Worm (Caenorhabditis elegans): ENCODE measurements around the gene C29A12.22.

DNA sequence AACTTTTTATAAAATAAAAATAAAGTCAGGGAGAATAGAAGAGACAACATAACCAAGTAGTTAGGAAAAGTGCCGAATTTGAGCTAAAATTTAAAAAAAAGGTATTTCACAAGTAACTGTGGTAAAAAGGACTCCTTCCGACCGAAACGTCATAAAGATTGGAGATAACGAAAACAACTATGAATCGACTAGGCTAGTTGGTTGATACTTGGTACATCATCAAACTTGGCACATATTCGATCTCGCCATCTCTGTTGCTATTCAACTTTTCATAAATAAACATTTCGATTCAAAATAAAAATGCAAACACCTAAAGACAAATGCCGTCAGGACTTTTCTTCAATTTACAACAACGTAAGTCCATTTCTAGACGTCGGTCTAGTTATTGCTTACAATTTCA, at the start of gene C29A12.22:
- TF ChIP-seq dmd-4 (tag; optimal IDR thresholded peaks at IDR 0.05; ENCODE audit: borderline replicate concordance) (no peak), ama-1 (optimal IDR thresholded peaks at IDR 0.05) (no peak), sox-4 (tag; optimal IDR thresholded peaks at IDR 0.05) (no peak)

Data from whole organism, late embryonic.